Worm (Caenorhabditis elegans): Measurements from ENCODE around the gene ZK673.4.

The ZK673.4 gene

ce11 chrII:10471247-10471646, 18.5 kb downstream of the ZK673.4 start, which contains the start of gene ZK666.1:
ZK666.1 (minus strand) TSS chrII:10471347.
- TF ChIP-seq spr-3 (GFP tag; optimal IDR thresholded peaks at IDR 0.05) (no peak), rbr-2 (tag; optimal IDR thresholded peaks at IDR 0.05) (no peak), dmd-8 (GFP tag; IDR thresholded peaks at IDR 0.05) (no peak), nhr-76 (tag; optimal IDR thresholded peaks at IDR 0.05) (no peak), nhr-42 (GFP tag; IDR thresholded peaks at IDR 0.05) (no peak), pqm-1 (tag; optimal IDR thresholded peaks at IDR 0.05) (no peak), vab-7 (GFP tag; IDR thresholded peaks at IDR 0.05) (no peak), egl-27 (tag; optimal IDR thresholded peaks at IDR 0.05) (no peak), F44E2.7 (GFP tag; IDR thresholded peaks at IDR 0.05) (no peak), madf-5 (GFP tag; IDR thresholded peaks at IDR 0.05) (no peak), hlh-11 (tag; optimal IDR thresholded peaks at IDR 0.05) (no peak), F26F4.8 (GFP tag; conservative IDR thresholded peaks at IDR 0.05) (no peak), dpl-1 (GFP tag; optimal IDR thresholded peaks at IDR 0.05) (no peak), dve-1 (tag; optimal IDR thresholded peaks at IDR 0.05; ENCODE audit: insufficient read depth) (no peak), ces-1 (GFP tag; optimal IDR thresholded peaks at IDR 0.05) (no peak), Y48G9A.11 (GFP tag; IDR thresholded peaks at IDR 0.05) (no peak)

- no peak for TF ChIP-seq daf-8 (GFP tag; IDR thresholded peaks at IDR 0.05)
- no peak for TF ChIP-seq fos-1 (tag; optimal IDR thresholded peaks at IDR 0.05)
- TF ChIP-seq nhr-77 (tag; optimal IDR thresholded peaks at IDR 0.05) = no peak
- TF ChIP-seq unc-39 (tag; optimal IDR thresholded peaks at IDR 0.05) = no peak
- no peak for TF ChIP-seq nhr-25 (tag; optimal IDR thresholded peaks at IDR 0.05; ENCODE audit: borderline replicate concordance, insufficient read depth)
- TF ChIP-seq Y105C5A.15 (GFP tag; IDR thresholded peaks at IDR 0.05) = no peak
- TF ChIP-seq nhr-102 (tag; optimal IDR thresholded peaks at IDR 0.05) = no peak
Observed at ce11 chrII:10471790-10472189, 19.1 kb downstream of the ZK673.4 start, which contains the start of gene ZK666.2. ZK666.2 (minus strand) TSS chrII:10471890.

ce11 chrII:10476039-10476438, 23.3 kb downstream of the ZK673.4 start, which contains the start of gene clec-58:
clec-58 (minus strand) TSS chrII:10476139.
- no peak for TF ChIP-seq ama-1 (optimal IDR thresholded peaks at IDR 0.05)
- TF ChIP-seq nhr-77 (tag; optimal IDR thresholded peaks at IDR 0.05) = no peak
- TF ChIP-seq hif-1 (tag; optimal IDR thresholded peaks at IDR 0.05) = no peak
- TF ChIP-seq zfp-3 (GFP tag; conservative IDR thresholded peaks at IDR 0.05) = no peak
- no peak for TF ChIP-seq aha-1 (tag)
- TF ChIP-seq php-3 (GFP tag; IDR thresholded peaks at IDR 0.05) = no peak
- TF ChIP-seq ZK546.5 (tag; optimal IDR thresholded peaks at IDR 0.05) = no peak
- TF ChIP-seq nhr-41 (GFP tag; IDR thresholded peaks at IDR 0.05) = no peak

ce11 chrII:10476959-10477358, 24.2 kb downstream of the ZK673.4 start, which contains the start of gene ZK666.4:
ZK666.4 (plus strand) TSS chrII:10477259.
- TF ChIP-seq snpc-1.2 (GFP tag; IDR thresholded peaks at IDR 0.05) (no peak), fkh-10 (GFP tag; optimal IDR thresholded peaks at IDR 0.05) (no peak), lin-13 (GFP tag; optimal IDR thresholded peaks at IDR 0.05) (no peak)

- TF ChIP-seq nhr-237 (tag; optimal IDR thresholded peaks at IDR 0.05) (no peak), ceh-44 (GFP tag; IDR thresholded peaks at IDR 0.05) (no peak), hif-1 (tag; optimal IDR thresholded peaks at IDR 0.05) (no peak), nhr-76 (tag; optimal IDR thresholded peaks at IDR 0.05) (no peak), egl-43 (GFP tag; IDR thresholded peaks at IDR 0.05) (no peak), nhr-10 (tag; optimal IDR thresholded peaks at IDR 0.05) (no peak), mes-2 (tag; optimal IDR thresholded peaks at IDR 0.05; ENCODE audit: poor library complexity, severe bottlenecking) (no peak), zfp-3 (GFP tag; conservative IDR thresholded peaks at IDR 0.05) (no peak), duxl-1 (tag; optimal IDR thresholded peaks at IDR 0.05; ENCODE audit: poor library complexity) (no peak)
Observed at ce11 chrII:10479348-10479747, 26.6 kb downstream of the ZK673.4 start, which contains the start of gene clec-59. clec-59 (minus strand) TSS chrII:10479448.
